Worm (Caenorhabditis elegans): Measurements from ENCODE around the gene C24H10.3.

- TF ChIP-seq cog-1 (tag; optimal IDR thresholded peaks at IDR 0.05) (no peak), ztf-29 (GFP tag; IDR thresholded peaks at IDR 0.05) (peak; percentile 71; the same call in 1 of the 2 replicates), tab-1 (GFP tag; IDR thresholded peaks at IDR 0.05) (peak; percentile 82)
Measured at ce11 chrX:5022682-5023081, 38.2 kb upstream of the C24H10.3 start.

Data from whole organism, midembryonic.